Fruit fly (Drosophila melanogaster) whole organism, embryonic: ENCODE data around the gene witty.

Experiments used
- Atf-2 ChIP-seq: fragments of 200-800 bp; sonication (Bioruptor generic); optimal IDR thresholded peaks from 2 replicates; lab custom pipeline; 2016; ENCODE audit warnings: missing biosample characterization, missing genetic modification characterization
- CG10147 ChIP-seq: fragments of 200-800 bp; sonication (Bioruptor generic); optimal IDR thresholded peaks from 2 replicates; lab custom pipeline; 2019; ENCODE audit warnings: missing biosample characterization, mild to moderate bottlenecking, missing genetic modification characterization, moderate library complexity
- CG10543 ChIP-seq: fragments of 200-800 bp; sonication (Bioruptor generic); optimal IDR thresholded peaks from 3 replicates; lab custom pipeline; 2017; ENCODE audit warnings: missing biosample characterization, mild to moderate bottlenecking, missing genetic modification characterization, moderate library complexity
- CG13123 ChIP-seq: fragments of 200-800 bp; sonication (Bioruptor generic); optimal IDR thresholded peaks from 2 replicates; lab custom pipeline; 2016; ENCODE audit warnings: missing biosample characterization, missing genetic modification characterization
- CG14014 ChIP-seq: fragments of 200-800 bp; sonication (Bioruptor generic); IDR thresholded peaks from 2 replicates; pipeline ENCODE4 v1.3.6; 2022; ENCODE audit warnings: missing biosample characterization, missing genetic modification characterization
- CG14860 ChIP-seq: fragments of 200-800 bp; sonication (Bioruptor generic); IDR thresholded peaks from 3 replicates; pipeline ENCODE4 v1.3.6; 2022; ENCODE audit warnings: missing biosample characterization, missing genetic modification characterization; ENCODE audit not compliant: partially characterized antibody
- CG16815 ChIP-seq: fragments of 200-800 bp; sonication (Bioruptor generic); optimal IDR thresholded peaks from 3 replicates; lab custom pipeline; 2017; ENCODE audit warnings: missing biosample characterization, mild to moderate bottlenecking, missing genetic modification characterization
- CG17361 ChIP-seq: fragments of 200-800 bp; sonication (Bioruptor generic); IDR thresholded peaks from 3 replicates; pipeline ENCODE4 v1.3.6; 2022; ENCODE audit warnings: missing biosample characterization, missing genetic modification characterization
- CG17385 ChIP-seq: fragments of 200-800 bp; sonication (Bioruptor generic); optimal IDR thresholded peaks from 3 replicates; lab custom pipeline; 2018; ENCODE audit warnings: missing biosample characterization, mild to moderate bottlenecking, missing genetic modification characterization
- CG31224 ChIP-seq: fragments of 200-800 bp; sonication (Bioruptor generic); IDR thresholded peaks from 2 replicates; pipeline ENCODE4 v1.3.6; 2022; ENCODE audit warnings: missing biosample characterization, missing genetic modification characterization
- CG31388 ChIP-seq: fragments of 200-800 bp; sonication (Bioruptor generic); optimal IDR thresholded peaks from 2 replicates; lab custom pipeline; 2016; ENCODE audit warnings: missing biosample characterization, missing genetic modification characterization
- CG32767 ChIP-seq: fragments of 200-800 bp; sonication (Bioruptor generic); IDR thresholded peaks from 2 replicates; pipeline ENCODE4 v1.3.6; 2022; ENCODE audit warnings: missing biosample characterization, missing genetic modification characterization
- CG4282 ChIP-seq: fragments of 200-800 bp; sonication (Bioruptor generic); optimal IDR thresholded peaks from 2 replicates; lab custom pipeline; 2016; ENCODE audit warnings: missing biosample characterization, missing genetic modification characterization
- CG6254 ChIP-seq: fragments of 200-800 bp; sonication (Bioruptor generic); optimal IDR thresholded peaks from 3 replicates; lab custom pipeline; 2017; ENCODE audit warnings: mild to moderate bottlenecking, missing biosample characterization, missing genetic modification reagents, missing genetic modification characterization
- CG6791 ChIP-seq: fragments of 200-800 bp; sonication (Bioruptor generic); IDR thresholded peaks from 3 replicates; pipeline ENCODE4 v1.3.6; 2022; ENCODE audit warnings: missing biosample characterization, missing genetic modification characterization; ENCODE audit not compliant: partially characterized antibody
- CG7963 ChIP-seq: fragments of 200-800 bp; sonication (Bioruptor generic); IDR thresholded peaks from 3 replicates; pipeline ENCODE4 v1.3.6; 2022; ENCODE audit warnings: missing biosample characterization, missing genetic modification characterization; ENCODE audit not compliant: partially characterized antibody
- CTCF ChIP-seq: fragments of 200-800 bp; sonication (Bioruptor generic); optimal IDR thresholded peaks from 2 replicates; lab custom pipeline; 2017; ENCODE audit warnings: missing biosample characterization, mild to moderate bottlenecking, missing genetic modification characterization, moderate library complexity
- Dip2 ChIP-seq: fragments of 200-800 bp; sonication (Bioruptor generic); IDR thresholded peaks from 2 replicates; pipeline ENCODE4 v1.3.6; 2022; ENCODE audit warnings: missing biosample characterization, missing genetic modification characterization
- Drgx ChIP-seq: fragments of 200-800 bp; sonication (Bioruptor generic); IDR thresholded peaks from 2 replicates; pipeline ENCODE4 v1.3.6; 2022; ENCODE audit warnings: missing biosample characterization, missing genetic modification characterization
- HLH3B ChIP-seq: fragments of 200-800 bp; sonication (Bioruptor generic); IDR thresholded peaks from 2 replicates; pipeline ENCODE4 v1.3.6; 2022; ENCODE audit warnings: missing biosample characterization, missing genetic modification characterization
- Kr ChIP-seq: fragments of 200-800 bp; sonication (Bioruptor generic); optimal IDR thresholded peaks from 2 replicates; lab custom pipeline; 2017; ENCODE audit warnings: missing biosample characterization, mild to moderate bottlenecking, missing genetic modification characterization
- Lim3 ChIP-seq: fragments of 200-800 bp; sonication (Bioruptor generic); IDR thresholded peaks from 2 replicates; pipeline ENCODE4 v1.3.6; 2022; ENCODE audit warnings: missing biosample characterization, missing genetic modification characterization
- Mes4 ChIP-seq: fragments of 200-800 bp; sonication (Bioruptor generic); optimal IDR thresholded peaks from 2 replicates; lab custom pipeline; 2016; ENCODE audit warnings: missing biosample characterization, missing genetic modification characterization
- Mrtf ChIP-seq: fragments of 200-800 bp; sonication (Bioruptor generic); IDR thresholded peaks from 3 replicates; pipeline ENCODE4 v1.3.6; 2022; ENCODE audit warnings: missing biosample characterization, missing genetic modification characterization
- NfI ChIP-seq: fragments of 200-800 bp; sonication (Bioruptor generic); optimal IDR thresholded peaks from 3 replicates; lab custom pipeline; 2018; ENCODE audit warnings: missing biosample characterization, mild to moderate bottlenecking, missing genetic modification characterization, moderate library complexity
- Poxn ChIP-seq: fragments of 200-800 bp; sonication (Bioruptor generic); IDR thresholded peaks from 2 replicates; pipeline ENCODE4 v1.3.6; 2022; ENCODE audit warnings: missing biosample characterization, missing genetic modification characterization
- Ravus ChIP-seq: fragments of 200-800 bp; sonication (Bioruptor generic); IDR thresholded peaks from 2 replicates; pipeline ENCODE4 v1.3.6; 2022; ENCODE audit warnings: missing biosample characterization, missing genetic modification characterization
- Rfx ChIP-seq: fragments of 200-800 bp; sonication (Bioruptor generic); IDR thresholded peaks from 2 replicates; pipeline ENCODE4 v1.3.6; 2022; ENCODE audit warnings: missing biosample characterization, missing genetic modification characterization
- ato ChIP-seq: fragments of 200-800 bp; sonication (Bioruptor generic); IDR thresholded peaks from 2 replicates; pipeline ENCODE4 v1.3.6; 2022; ENCODE audit warnings: missing biosample characterization, missing genetic modification characterization; ENCODE audit not compliant: partially characterized antibody
- bowl ChIP-seq: fragments of 200-800 bp; sonication (Bioruptor generic); IDR thresholded peaks from 2 replicates; pipeline ENCODE4 v1.3.6; 2022; ENCODE audit warnings: missing biosample characterization, missing genetic modification characterization
- chinmo ChIP-seq: fragments of 200-800 bp; sonication (Bioruptor generic); IDR thresholded peaks from 4 replicates; pipeline ENCODE4 v1.3.6; 2022; ENCODE audit warnings: missing biosample characterization, missing genetic modification characterization; ENCODE audit not compliant: partially characterized antibody
- croc ChIP-seq: fragments of 200-800 bp; sonication (Bioruptor generic); conservative IDR thresholded peaks from 3 replicates; pipeline ENCODE4 v1.3.6; 2022; ENCODE audit warnings: missing biosample characterization, missing genetic modification characterization
- dati ChIP-seq: fragments of 200-800 bp; sonication (Bioruptor generic); IDR thresholded peaks from 2 replicates; pipeline ENCODE4 v1.3.6; 2022; ENCODE audit warnings: missing biosample characterization, missing genetic modification characterization
- dmrt11E ChIP-seq: fragments of 200-800 bp; sonication (Bioruptor generic); optimal IDR thresholded peaks from 3 replicates; lab custom pipeline; 2018; ENCODE audit warnings: missing biosample characterization, mild to moderate bottlenecking, missing genetic modification characterization, moderate library complexity
- fd64A ChIP-seq: fragments of 200-800 bp; sonication (Bioruptor generic); optimal IDR thresholded peaks from 3 replicates; lab custom pipeline; 2018; ENCODE audit warnings: missing biosample characterization, mild to moderate bottlenecking, missing genetic modification characterization
- fd96Cb ChIP-seq: fragments of 200-800 bp; sonication (Bioruptor generic); optimal IDR thresholded peaks from 2 replicates; lab custom pipeline; 2018; ENCODE audit warnings: missing biosample characterization, mild to moderate bottlenecking, missing genetic modification characterization, moderate library complexity
- gsb-n ChIP-seq: fragments of 200-800 bp; sonication (Bioruptor generic); optimal IDR thresholded peaks from 3 replicates; lab custom pipeline; 2018; ENCODE audit warnings: missing biosample characterization, mild to moderate bottlenecking, missing genetic modification characterization
- her ChIP-seq: fragments of 200-800 bp; sonication (Bioruptor generic); optimal IDR thresholded peaks from 2 replicates; lab custom pipeline; 2016; ENCODE audit warnings: missing biosample characterization, missing genetic modification characterization
- ind ChIP-seq: fragments of 200-800 bp; sonication (Bioruptor generic); optimal IDR thresholded peaks from 3 replicates; lab custom pipeline; 2016; ENCODE audit warnings: missing biosample characterization, missing genetic modification characterization
- lab ChIP-seq: fragments of 200-800 bp; sonication (Bioruptor generic); optimal IDR thresholded peaks from 3 replicates; lab custom pipeline; 2017; ENCODE audit warnings: missing biosample characterization, missing genetic modification characterization, mild to moderate bottlenecking, moderate library complexity, missing genetic modification reagents
- luna ChIP-seq: fragments of 200-800 bp; sonication (Bioruptor generic); optimal IDR thresholded peaks from 2 replicates; lab custom pipeline; 2016; ENCODE audit warnings: missing biosample characterization, missing genetic modification characterization
- run ChIP-seq: fragments of 200-800 bp; sonication (Bioruptor generic); optimal IDR thresholded peaks from 3 replicates; lab custom pipeline; 2018; ENCODE audit warnings: missing biosample characterization, mild to moderate bottlenecking, missing genetic modification characterization
- schlank ChIP-seq: fragments of 200-800 bp; sonication (Bioruptor generic); optimal IDR thresholded peaks from 2 replicates; lab custom pipeline; 2018; ENCODE audit warnings: missing biosample characterization, mild to moderate bottlenecking, missing genetic modification characterization
- sim ChIP-seq: fragments of 200-800 bp; sonication (Bioruptor generic); IDR thresholded peaks from 2 replicates; pipeline ENCODE4 v1.3.6; 2022; ENCODE audit warnings: missing biosample characterization, missing genetic modification characterization
- slp2 ChIP-seq: fragments of 200-800 bp; sonication (Bioruptor generic); optimal IDR thresholded peaks from 2 replicates; lab custom pipeline; 2016; ENCODE audit warnings: missing biosample characterization, missing genetic modification characterization
- sr ChIP-seq: fragments of 200-800 bp; sonication (Bioruptor generic); IDR thresholded peaks from 3 replicates; pipeline ENCODE4 v1.3.6; 2022; ENCODE audit warnings: missing biosample characterization, missing genetic modification characterization
- stwl ChIP-seq: fragments of 200-800 bp; sonication (Bioruptor generic); optimal IDR thresholded peaks from 3 replicates; lab custom pipeline; 2018; ENCODE audit warnings: missing biosample characterization, mild to moderate bottlenecking, missing genetic modification characterization, moderate library complexity
- trh ChIP-seq: fragments of 200-800 bp; sonication (Bioruptor generic); optimal IDR thresholded peaks from 2 replicates; lab custom pipeline; 2016; ENCODE audit warnings: missing biosample characterization, missing genetic modification characterization
- unpg ChIP-seq: fragments of 200-800 bp; sonication (Bioruptor generic); optimal IDR thresholded peaks from 3 replicates; lab custom pipeline; 2018; ENCODE audit warnings: missing biosample characterization, mild to moderate bottlenecking, missing genetic modification characterization, moderate library complexity
- zen ChIP-seq: fragments of 200-800 bp; sonication (Bioruptor generic); optimal IDR thresholded peaks from 3 replicates; lab custom pipeline; 2018; ENCODE audit warnings: missing biosample characterization, mild to moderate bottlenecking, missing genetic modification characterization, moderate library complexity

The witty gene

DNA sequence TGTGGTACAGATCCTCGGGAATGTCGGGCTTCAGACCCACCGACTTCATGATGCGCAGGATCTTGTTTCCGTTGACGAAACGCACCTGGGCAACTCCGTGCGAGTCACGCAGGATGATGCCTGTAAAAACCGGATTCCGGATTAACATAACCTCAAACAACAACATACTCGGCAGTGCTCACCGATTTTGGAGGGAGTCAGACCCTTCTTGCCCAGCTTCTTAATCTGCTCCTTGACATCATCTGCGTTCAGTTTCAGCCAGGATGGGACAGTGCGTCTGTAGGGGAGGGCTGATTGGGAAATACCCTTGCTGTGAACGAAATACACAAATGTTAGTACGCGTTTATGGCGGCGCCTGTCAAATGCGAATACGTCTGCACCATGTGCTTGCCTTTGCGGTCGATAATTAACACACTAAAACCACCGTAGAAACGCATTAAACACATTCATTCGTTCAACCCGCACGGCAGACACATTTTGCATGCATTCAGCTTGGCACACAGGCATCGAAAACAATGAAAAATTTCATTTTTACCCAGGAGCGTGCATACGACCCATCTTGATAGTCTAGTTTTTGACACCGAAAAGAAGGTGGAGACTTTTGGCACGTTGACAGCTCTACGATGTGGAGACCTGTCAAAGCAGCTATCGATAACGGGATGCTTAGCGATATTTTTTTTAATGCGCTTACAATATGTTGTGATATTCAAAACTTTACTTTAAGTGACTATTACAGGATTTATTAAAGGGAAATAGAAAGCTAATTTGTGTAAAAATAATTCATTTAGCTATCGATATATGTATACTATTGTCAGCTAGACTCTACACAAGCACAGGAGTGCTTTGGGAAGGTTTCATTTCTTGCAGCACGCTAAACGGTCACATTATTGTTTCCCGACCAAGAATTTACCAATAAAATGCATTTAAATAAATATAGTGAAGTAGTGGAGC is 26.2 kb downstream of the witty start, which contains the start of the genes RpS13 and CSN8 (continued):
- TF ChIP-seq dmrt11E = no peak
- no peak for TF ChIP-seq CG10543 (GFP tag; lab: Kevin White, UChicago)
- peak; percentile 25 for TF ChIP-seq lab
- TF ChIP-seq CG17361 (GFP tag; lab: Robert Waterston, UW) = no peak
- TF ChIP-seq luna (GFP tag; lab: Kevin White, UChicago) = no peak
- TF ChIP-seq stwl = peak; percentile 85
- TF ChIP-seq CG17385 = peak; percentile 29
- TF ChIP-seq CG31224 (GFP tag; lab: Robert Waterston, UW) = no peak
- TF ChIP-seq CG32767 (GFP tag; lab: Robert Waterston, UW) = 0 out of 2 replicates have a peak, but pooled peaks have one; percentile 17
- TF ChIP-seq Mrtf = no peak
- no peak for TF ChIP-seq sr (GFP tag; lab: Robert Waterston, UW)
- peak; percentile 43 for TF ChIP-seq Rfx (GFP tag; lab: Robert Waterston, UW)
- TF ChIP-seq run (tag; lab: Kevin White, UChicago) = no peak
- TF ChIP-seq CTCF (GFP tag; lab: Kevin White, UChicago) = peak; percentile 7
- TF ChIP-seq CG13123 (GFP tag; lab: Kevin White, UChicago) = no peak
- TF ChIP-seq zen = peak; percentile 36
- TF ChIP-seq bowl (GFP tag; lab: Robert Waterston, UW) = no peak
- no peak for TF ChIP-seq fd96Cb
- no peak for TF ChIP-seq fd64A (GFP tag; lab: Kevin White, UChicago)
- TF ChIP-seq sim (GFP tag; lab: Robert Waterston, UW) = no peak
- TF ChIP-seq schlank (tag; lab: Kevin White, UChicago) = no peak
- TF ChIP-seq Poxn (GFP tag; lab: Robert Waterston, UW) = no peak
- peak; percentile 86 for TF ChIP-seq CG6791 (GFP tag; lab: Robert Waterston, UW)
- peak; percentile 75 for TF ChIP-seq ato (GFP tag; lab: Robert Waterston, UW)
- TF ChIP-seq Lim3 (GFP tag; lab: Robert Waterston, UW) = no peak
- TF ChIP-seq CG14860 (GFP tag; lab: Robert Waterston, UW) = peak; percentile 92
- TF ChIP-seq croc (GFP tag; lab: Robert Waterston, UW) = no peak
- no peak for TF ChIP-seq CG10147 (GFP tag; lab: Kevin White, UChicago)
- TF ChIP-seq Drgx = peak; percentile 16; the same call in 1 of the 2 replicates
- no peak for TF ChIP-seq CG16815 (GFP tag; lab: Kevin White, UChicago)
- TF ChIP-seq CG14014 (GFP tag; lab: Robert Waterston, UW) = no peak
- peak; percentile 69; the same call in 2 of the 4 replicates for TF ChIP-seq chinmo
- TF ChIP-seq CG6254 (GFP tag; lab: Kevin White, UChicago) = no peak
- TF ChIP-seq trh (GFP tag; lab: Kevin White, UChicago) = no peak
- TF ChIP-seq CG7963 (GFP tag; lab: Robert Waterston, UW) = peak; percentile 85
- TF ChIP-seq Dip2 = no peak
- no peak for TF ChIP-seq her (GFP tag; lab: Kevin White, UChicago)
- no peak for TF ChIP-seq NfI (GFP tag; lab: Kevin White, UChicago)
- peak; percentile 27 for TF ChIP-seq unpg (GFP tag; lab: Kevin White, UChicago)
- TF ChIP-seq gsb-n (tag; lab: Kevin White, UChicago) = no peak
- TF ChIP-seq Kr (GFP tag; lab: Kevin White, UChicago) = no peak
- no peak for TF ChIP-seq CG4282 (GFP tag; lab: Kevin White, UChicago)
- TF ChIP-seq Ravus (GFP tag; lab: Robert Waterston, UW) = no peak
- TF ChIP-seq ind (GFP tag; lab: Kevin White, UChicago) = no peak
- TF ChIP-seq dati (GFP tag; lab: Robert Waterston, UW) = no peak
- no peak for TF ChIP-seq HLH3B (GFP tag; lab: Robert Waterston, UW)
- no peak for TF ChIP-seq CG31388 (GFP tag; lab: Kevin White, UChicago)
- no peak for TF ChIP-seq slp2
- TF ChIP-seq Atf-2 (GFP tag; lab: Kevin White, UChicago) = no peak
- peak; percentile 26 for TF ChIP-seq Mes4 (GFP tag; lab: Kevin White, UChicago)
